Worm (Caenorhabditis elegans): ENCODE data around the gene degt-1.

DNA sequence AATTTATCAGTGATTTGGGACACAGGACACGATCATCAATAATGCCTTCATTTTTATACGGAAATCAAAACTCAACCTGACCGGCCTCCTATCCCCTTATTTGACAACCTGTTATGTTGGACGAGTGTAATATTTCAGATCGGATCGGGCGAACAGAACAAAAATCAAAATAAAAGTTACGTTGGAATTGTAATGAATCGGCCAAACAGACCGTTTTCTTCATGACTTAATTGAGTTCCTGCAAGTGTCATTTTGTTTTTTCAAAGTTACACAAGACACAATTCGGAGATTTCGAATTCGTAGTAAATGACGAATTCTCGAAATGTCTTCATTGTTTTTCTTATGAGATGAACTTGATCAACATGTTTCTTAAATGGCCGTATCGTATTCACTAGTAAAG is 15.1 kb downstream of the degt-1 start, which contains the start of gene F32G8.3:
- TF ChIP-seq nhr-23 (tag; optimal IDR thresholded peaks at IDR 0.05) (no peak), fos-1 (tag; optimal IDR thresholded peaks at IDR 0.05) (no peak), unc-62 (GFP tag; optimal IDR thresholded peaks at IDR 0.05) (no peak), pha-4 (tag; optimal IDR thresholded peaks at IDR 0.05) (no peak), nhr-237 (tag; optimal IDR thresholded peaks at IDR 0.05) (no peak), aly-2 (tag; optimal IDR thresholded peaks at IDR 0.05) (no peak), nhr-67 (tag; optimal IDR thresholded peaks at IDR 0.05) (no peak)
